Worm (Caenorhabditis elegans): ENCODE measurements around the gene gkow-1.

Gene gkow-1

DNA sequence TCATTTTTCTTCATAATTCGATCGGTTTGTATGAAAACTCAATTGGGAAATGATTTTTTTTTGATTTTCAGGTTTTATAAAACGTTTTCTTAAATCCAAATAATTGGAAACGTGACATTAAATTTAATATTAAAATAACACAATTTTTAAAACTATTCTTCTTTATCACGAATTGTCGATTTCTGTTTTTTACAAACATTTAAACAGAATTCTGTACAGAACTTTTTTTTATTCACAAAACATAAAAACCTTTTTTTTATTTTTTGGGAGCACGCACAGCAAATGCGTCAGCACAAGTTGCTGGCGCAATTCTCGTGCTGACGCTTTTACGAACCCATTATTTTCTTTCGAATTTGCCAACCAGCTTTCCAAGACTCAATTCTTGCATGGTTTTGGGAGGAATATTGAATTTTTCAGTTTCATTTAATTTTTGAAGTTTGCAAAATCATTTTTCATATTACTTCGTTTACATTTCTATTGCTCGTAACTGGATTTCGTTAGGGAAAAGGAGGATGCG, 15.9 kb downstream of the gkow-1 start, which contains the start of gene mpz-5 (continued):
- peak; percentile 47 for TF ChIP-seq lin-15B (tag; optimal IDR thresholded peaks at IDR 0.05)
- no peak for TF ChIP-seq unc-98 (GFP tag; IDR thresholded peaks at IDR 0.05)
- TF ChIP-seq ceh-90 (tag; optimal IDR thresholded peaks at IDR 0.05), result no peak
- no peak for TF ChIP-seq fkh-10 (GFP tag; optimal IDR thresholded peaks at IDR 0.05)
- TF ChIP-seq lin-35 (GFP tag; optimal IDR thresholded peaks at IDR 0.05), result peak; percentile 75 to 80
- no peak for TF ChIP-seq efl-3 (GFP tag; optimal IDR thresholded peaks at IDR 0.05)
- TF ChIP-seq Y116A8C.19 (tag; optimal IDR thresholded peaks at IDR 0.05; ENCODE audit: borderline replicate concordance), result no peak
- no peak for TF ChIP-seq ets-5 (GFP tag; IDR thresholded peaks at IDR 0.05)
- peak; percentile 65 to 80 (median 79) for TF ChIP-seq dpl-1 (GFP tag; optimal IDR thresholded peaks at IDR 0.05)
- TF ChIP-seq hlh-4 (tag; optimal IDR thresholded peaks at IDR 0.05), result no peak
- no peak for TF ChIP-seq zip-4 (GFP tag; optimal IDR thresholded peaks at IDR 0.05)
- TF ChIP-seq nhr-20 (tag; optimal IDR thresholded peaks at IDR 0.05), result peak; percentile 79
- TF ChIP-seq hpl-2 (GFP tag; optimal IDR thresholded peaks at IDR 0.05), result peak; percentile 40
- no peak for TF ChIP-seq pqm-1 (tag; optimal IDR thresholded peaks at IDR 0.05)
- TF ChIP-seq mdl-1 (tag; optimal IDR thresholded peaks at IDR 0.05), result peak in 1 of 2 experiments; percentile 51
- peak; percentile 86 for TF ChIP-seq nhr-47 (tag; optimal IDR thresholded peaks at IDR 0.05)
- peak; percentile 87 for TF ChIP-seq rnt-1 (tag; optimal IDR thresholded peaks at IDR 0.05)
- TF ChIP-seq nhr-76 (tag; optimal IDR thresholded peaks at IDR 0.05), result no peak
- peak; percentile 66 for TF ChIP-seq blmp-1 (tag; optimal IDR thresholded peaks at IDR 0.05)
- no peak for TF ChIP-seq ama-1 (optimal IDR thresholded peaks at IDR 0.05)
- TF ChIP-seq irx-1 (tag; optimal IDR thresholded peaks at IDR 0.05), result peak; percentile 71
- no peak for TF ChIP-seq ceh-63 (GFP tag; optimal IDR thresholded peaks at IDR 0.05)
- peak; percentile 12 for TF ChIP-seq mef-2 (tag; optimal IDR thresholded peaks at IDR 0.05)
- peak; percentile 51 for TF ChIP-seq isw-1 (GFP tag; IDR thresholded peaks at IDR 0.05)
- no peak for TF ChIP-seq nhr-84 (tag; optimal IDR thresholded peaks at IDR 0.05)
- peak; percentile 34 for TF ChIP-seq fos-1 (tag; optimal IDR thresholded peaks at IDR 0.05)
- no peak for TF ChIP-seq unc-130 (tag; optimal IDR thresholded peaks at IDR 0.05)
- TF ChIP-seq vab-15 (tag; optimal IDR thresholded peaks at IDR 0.05), result no peak
- peak; percentile 75 for TF ChIP-seq nhr-90 (tag; optimal IDR thresholded peaks at IDR 0.05; ENCODE audit: poor library complexity)
- no peak for TF ChIP-seq unc-30 (tag; optimal IDR thresholded peaks at IDR 0.05)
- no peak for TF ChIP-seq tlp-1 (tag; optimal IDR thresholded peaks at IDR 0.05)
- peak; percentile 73 for TF ChIP-seq nhr-19 (GFP tag; conservative IDR thresholded peaks at IDR 0.05)
- peak; percentile 79 for TF ChIP-seq lin-14 (GFP tag; optimal IDR thresholded peaks at IDR 0.05)
- TF ChIP-seq unc-86 (tag; optimal IDR thresholded peaks at IDR 0.05), result peak; percentile 61
- TF ChIP-seq unc-62 (GFP tag; optimal IDR thresholded peaks at IDR 0.05), result no peak
- no peak for TF ChIP-seq nhr-237 (tag; optimal IDR thresholded peaks at IDR 0.05)
- peak; percentile 37 for TF ChIP-seq sox-4 (tag; optimal IDR thresholded peaks at IDR 0.05)
- no peak for TF ChIP-seq aha-1 (tag; optimal IDR thresholded peaks at IDR 0.05)
- peak; percentile 45 for TF ChIP-seq skn-1 (tag; optimal IDR thresholded peaks at IDR 0.05)
- peak; percentile 18 for TF ChIP-seq pag-3 (tag; optimal IDR thresholded peaks at IDR 0.05; ENCODE audit: borderline replicate concordance, insufficient read depth)
- no peak for TF ChIP-seq ztf-4 (tag; optimal IDR thresholded peaks at IDR 0.05)
- TF ChIP-seq elt-3 (tag; optimal IDR thresholded peaks at IDR 0.05), result peak in 2 of 6 experiments; percentile 14 to 48
- TF ChIP-seq grh-1 (GFP tag; IDR thresholded peaks at IDR 0.05), result peak; percentile 10; the same call in 1 of the 2 replicates
- TF ChIP-seq zag-1 (tag; optimal IDR thresholded peaks at IDR 0.05), result no peak
- peak; percentile 39 for TF ChIP-seq C16A3.4 (tag; optimal IDR thresholded peaks at IDR 0.05)
- TF ChIP-seq nhr-77 (tag; optimal IDR thresholded peaks at IDR 0.05), result peak; percentile 12
- TF ChIP-seq ceh-88 (GFP tag; IDR thresholded peaks at IDR 0.05), result peak; percentile 51
- TF ChIP-seq alr-1 (tag; optimal IDR thresholded peaks at IDR 0.05; ENCODE audit: borderline replicate concordance), result no peak
- peak; percentile 56 for TF ChIP-seq snpc-4 (tag; optimal IDR thresholded peaks at IDR 0.05)
- no peak for TF ChIP-seq pax-3 (tag; optimal IDR thresholded peaks at IDR 0.05)
- no peak for TF ChIP-seq hlh-17 (GFP tag; optimal IDR thresholded peaks at IDR 0.05; ENCODE audit: borderline replicate concordance)
- peak; percentile 77 for TF ChIP-seq nhr-85 (tag)
- peak; percentile 36 for TF ChIP-seq lin-13 (GFP tag; optimal IDR thresholded peaks at IDR 0.05)
